Worm (Caenorhabditis elegans) whole organism, early embryonic: ENCODE measurements around the gene T27D12.6.

Source experiments
- B0310.2 ChIP-seq: sonication (generic microtip); optimal IDR thresholded peaks from 2 replicates; lab custom pipeline; 2016; ENCODE audit warnings: mild to moderate bottlenecking, missing genetic modification characterization, missing compliant biosample characterization
- F13C5.2 ChIP-seq: sonication (generic microtip); optimal IDR thresholded peaks from 2 replicates; lab custom pipeline; 2017; ENCODE audit warnings: mild to moderate bottlenecking, missing genetic modification characterization, inconsistent platforms, missing compliant biosample characterization
- aly-1 ChIP-seq: sonication (generic microtip); optimal IDR thresholded peaks from 2 replicates; lab custom pipeline; 2016; ENCODE audit warnings: missing genetic modification characterization, missing compliant biosample characterization
- ama-1 ChIP-seq: fragments of 150-350 bp; optimal IDR thresholded peaks from 2 replicates; lab custom pipeline; 2014
- ceh-13 ChIP-seq: fragments of 200-800 bp; sonication (Bioruptor generic); optimal IDR thresholded peaks from 2 replicates; lab custom pipeline; 2018; ENCODE audit warnings: mild to moderate bottlenecking, missing genetic modification characterization, missing compliant biosample characterization
- ceh-36 ChIP-seq: sonication (generic microtip); optimal IDR thresholded peaks from 2 replicates; lab custom pipeline; 2016; ENCODE audit warnings: missing genetic modification characterization, inconsistent platforms, missing compliant biosample characterization
- ets-7 ChIP-seq: sonication (generic microtip); optimal IDR thresholded peaks from 2 replicates; lab custom pipeline; 2016; ENCODE audit warnings: missing genotype, missing genetic modification characterization, missing compliant biosample characterization
- flt-1 ChIP-seq: fragments of 200-800 bp; sonication (Bioruptor generic); IDR thresholded peaks from 2 replicates; pipeline ENCODE4 v1.3.6; 2022; ENCODE audit warnings: missing genetic modification characterization, missing compliant biosample characterization
- hmbx-1 ChIP-seq: sonication (generic microtip); optimal IDR thresholded peaks from 2 replicates; lab custom pipeline; 2016; ENCODE audit warnings: mild to moderate bottlenecking, missing genetic modification characterization, missing compliant biosample characterization
- hmg-4 ChIP-seq: fragments of 200-800 bp; sonication (Bioruptor generic); optimal IDR thresholded peaks from 2 replicates; lab custom pipeline; 2018; ENCODE audit warnings: mild to moderate bottlenecking, missing genetic modification characterization, missing compliant biosample characterization
- hnd-1 ChIP-seq: sonication (generic microtip); optimal IDR thresholded peaks from 2 replicates; lab custom pipeline; 2016; ENCODE audit warnings: missing genetic modification characterization, missing compliant biosample characterization
- pes-1 ChIP-seq: fragments of 200-800 bp; sonication (Bioruptor generic); IDR thresholded peaks from 2 replicates; pipeline ENCODE4 v1.3.6; 2022; ENCODE audit warnings: missing genetic modification reagents, missing genetic modification characterization, missing compliant biosample characterization
- scrt-1 ChIP-seq: fragments of 200-800 bp; sonication (Bioruptor generic); IDR thresholded peaks from 2 replicates; pipeline ENCODE4 v1.3.6; 2022; ENCODE audit warnings: missing genetic modification characterization, missing compliant biosample characterization
- sea-1 ChIP-seq: fragments of 200-800 bp; sonication (Bioruptor generic); conservative IDR thresholded peaks from 2 replicates; pipeline ENCODE4 v1.3.6; 2022; ENCODE audit warnings: missing genetic modification characterization, missing compliant biosample characterization
- tbx-11 ChIP-seq: fragments of 200-800 bp; sonication (Bioruptor generic); IDR thresholded peaks from 2 replicates; pipeline ENCODE4 v1.3.6; 2022; ENCODE audit warnings: missing genetic modification characterization, missing compliant biosample characterization
- tbx-37 ChIP-seq: fragments of 200-800 bp; sonication (Bioruptor generic); conservative IDR thresholded peaks from 2 replicates; pipeline ENCODE4 v1.3.6; 2022; ENCODE audit warnings: missing genetic modification reagents, missing genetic modification characterization, missing compliant biosample characterization
- tra-4 ChIP-seq: sonication (generic microtip); optimal IDR thresholded peaks from 2 replicates; lab custom pipeline; 2017; ENCODE audit warnings: missing genetic modification characterization, missing compliant biosample characterization

T27D12.6 gene

DNA sequence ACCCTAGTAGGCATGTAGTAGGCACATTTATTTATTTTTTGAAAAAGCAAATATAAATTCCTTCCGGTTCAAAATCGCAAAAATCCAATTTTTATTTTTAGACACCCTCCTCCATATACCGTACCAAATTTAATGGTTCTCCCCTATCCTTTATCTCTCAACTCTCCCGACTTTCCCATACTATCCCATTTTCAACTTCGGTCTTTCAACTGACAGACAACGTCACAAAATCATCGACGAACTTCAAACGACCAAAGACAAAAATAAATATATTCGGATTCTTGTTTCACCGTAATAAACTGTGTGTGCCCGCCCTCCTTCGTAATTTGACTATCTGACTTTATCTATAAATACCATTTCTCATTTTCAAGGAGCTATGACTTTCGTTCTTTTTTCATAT lies at the start of gene T27D12.6:
Gene T27D12.6 (plus strand): TSS at position 301 of the 400 bp plus-strand sequence.
- TF ChIP-seq sea-1 (GFP tag; lab: Robert Waterston, UW): no peak
- no peak for TF ChIP-seq hmbx-1
- no peak for TF ChIP-seq tbx-11 (GFP tag; lab: Robert Waterston, UW)
- no peak for TF ChIP-seq hnd-1 (tag; lab: Kevin White, UChicago)
- no peak for TF ChIP-seq tra-4 (tag; lab: Kevin White, UChicago)
- TF ChIP-seq ama-1 (lab: Kevin White, UChicago): no peak
- no peak for TF ChIP-seq scrt-1 (GFP tag; lab: Robert Waterston, UW)
- TF ChIP-seq aly-1 (tag; lab: Kevin White, UChicago): no peak
- no peak for TF ChIP-seq ceh-13 (GFP tag; lab: Kevin White, UChicago)
- TF ChIP-seq hmg-4 (GFP tag; lab: Kevin White, UChicago): no peak
- TF ChIP-seq B0310.2: no peak

ce11 chrII:11788025-11788424 lies 47.3 kb upstream of the T27D12.6 start:
- TF ChIP-seq ceh-13 (GFP tag; lab: Kevin White, UChicago) (no peak), ama-1 (lab: Kevin White, UChicago) (no peak), hnd-1 (tag; lab: Kevin White, UChicago) (no peak), pes-1 (GFP tag; lab: Robert Waterston, UW) (no peak), ceh-36 (tag; lab: Kevin White, UChicago) (no peak), F13C5.2 (tag; lab: Kevin White, UChicago) (no peak), sea-1 (GFP tag; lab: Robert Waterston, UW) (no peak), tbx-37 (GFP tag; lab: Robert Waterston, UW) (no peak), scrt-1 (GFP tag; lab: Robert Waterston, UW) (no peak), ets-7 (no peak), tbx-11 (GFP tag; lab: Robert Waterston, UW) (no peak), hmg-4 (GFP tag; lab: Kevin White, UChicago) (no peak), flt-1 (no peak), B0310.2 (no peak), hmbx-1 (no peak)

ce11 chrII:11790458-11790857 lies 44.9 kb upstream of the T27D12.6 start, which contains the start of gene F43G6.4:
TSS of gene F43G6.4 (plus strand) at chrII:11790758.
- TF ChIP-seq scrt-1 (GFP tag; lab: Robert Waterston, UW) (no peak), hmbx-1 (no peak), tra-4 (tag; lab: Kevin White, UChicago) (no peak), sea-1 (GFP tag; lab: Robert Waterston, UW) (no peak), ama-1 (lab: Kevin White, UChicago) (no peak), ets-7 (no peak), pes-1 (GFP tag; lab: Robert Waterston, UW) (no peak), aly-1 (tag; lab: Kevin White, UChicago) (no peak), ceh-36 (tag; lab: Kevin White, UChicago) (no peak), tbx-37 (GFP tag; lab: Robert Waterston, UW) (no peak), hmg-4 (GFP tag; lab: Kevin White, UChicago) (no peak), F13C5.2 (tag; lab: Kevin White, UChicago) (no peak), ceh-13 (GFP tag; lab: Kevin White, UChicago) (no peak)

DNA sequence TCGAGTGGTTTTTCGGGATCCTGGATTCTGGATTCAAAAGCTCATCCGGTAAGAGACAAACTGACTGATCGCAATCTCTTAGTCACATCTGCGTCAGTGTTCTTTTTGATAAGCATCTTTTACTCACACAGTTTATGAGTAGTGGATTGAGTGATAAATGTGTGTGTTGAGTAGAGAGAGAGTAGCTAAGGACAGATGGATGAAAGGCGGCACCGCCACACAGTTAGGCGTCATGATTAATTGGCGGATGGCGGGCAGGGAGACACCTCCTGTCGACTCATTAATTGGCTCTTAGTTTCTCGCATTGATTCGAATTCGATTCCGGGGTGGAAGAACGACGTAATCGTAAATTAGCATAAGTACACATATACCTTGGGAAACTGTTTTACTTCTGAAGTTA lies 40.9 kb upstream of the T27D12.6 start:
- no peak for TF ChIP-seq aly-1 (tag; lab: Kevin White, UChicago)
- TF ChIP-seq ceh-36 (tag; lab: Kevin White, UChicago): no peak
- TF ChIP-seq tbx-37 (GFP tag; lab: Robert Waterston, UW): no peak
- no peak for TF ChIP-seq B0310.2
- TF ChIP-seq tra-4 (tag; lab: Kevin White, UChicago): no peak
- TF ChIP-seq hnd-1 (tag; lab: Kevin White, UChicago): no peak
- no peak for TF ChIP-seq ets-7
- no peak for TF ChIP-seq ama-1 (lab: Kevin White, UChicago)
- no peak for TF ChIP-seq F13C5.2 (tag; lab: Kevin White, UChicago)
- TF ChIP-seq tbx-11 (GFP tag; lab: Robert Waterston, UW): no peak
- no peak for TF ChIP-seq sea-1 (GFP tag; lab: Robert Waterston, UW)
- no peak for TF ChIP-seq scrt-1 (GFP tag; lab: Robert Waterston, UW)
- no peak for TF ChIP-seq pes-1 (GFP tag; lab: Robert Waterston, UW)
- TF ChIP-seq flt-1: no peak
- TF ChIP-seq hmbx-1: no peak
- TF ChIP-seq ceh-13 (GFP tag; lab: Kevin White, UChicago): no peak
- no peak for TF ChIP-seq hmg-4 (GFP tag; lab: Kevin White, UChicago)

- TF ChIP-seq F13C5.2 (tag; lab: Kevin White, UChicago) (no peak), hnd-1 (tag; lab: Kevin White, UChicago) (no peak), hmg-4 (GFP tag; lab: Kevin White, UChicago) (no peak), tbx-37 (GFP tag; lab: Robert Waterston, UW) (no peak), sea-1 (GFP tag; lab: Robert Waterston, UW) (no peak), pes-1 (GFP tag; lab: Robert Waterston, UW) (no peak), tbx-11 (GFP tag; lab: Robert Waterston, UW) (no peak), B0310.2 (no peak), tra-4 (tag; lab: Kevin White, UChicago) (no peak), hmbx-1 (no peak), ceh-36 (tag; lab: Kevin White, UChicago) (no peak), ceh-13 (GFP tag; lab: Kevin White, UChicago) (no peak), aly-1 (tag; lab: Kevin White, UChicago) (no peak), ets-7 (no peak), scrt-1 (GFP tag; lab: Robert Waterston, UW) (no peak), flt-1 (no peak), ama-1 (lab: Kevin White, UChicago) (no peak)
Observed at ce11 chrII:11797194-11797593, 38.1 kb upstream of the T27D12.6 start.

DNA sequence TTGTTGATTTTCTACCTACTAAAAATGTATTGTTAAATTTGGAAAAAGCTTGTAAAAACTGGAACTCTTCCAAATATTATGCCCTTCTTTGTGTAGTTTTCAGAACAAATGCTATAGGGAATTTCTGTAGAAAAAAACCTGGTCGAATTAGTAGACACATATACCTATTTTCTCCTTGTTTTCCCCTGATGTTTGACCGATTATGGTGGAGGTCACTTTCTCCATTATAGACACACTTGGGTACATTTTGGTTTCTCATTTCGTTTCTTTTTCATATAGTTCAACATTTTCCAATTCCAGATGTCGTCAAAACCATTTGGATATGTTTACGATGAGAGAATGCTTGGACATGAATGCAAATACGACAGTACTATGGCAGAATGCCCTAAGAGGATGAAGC lies 36.6 kb upstream of the T27D12.6 start, which contains the start of gene hda-5:
Gene hda-5 (plus strand): TSS at position 301 of the 400 bp plus-strand sequence.
- TF ChIP-seq F13C5.2 (tag; lab: Kevin White, UChicago) (no peak), ceh-13 (GFP tag; lab: Kevin White, UChicago) (no peak)

ce11 chrII:11802451-11802850 lies 32.9 kb upstream of the T27D12.6 start, which contains the start of gene F43G6.17:
TSS of gene F43G6.17 (plus strand) at chrII:11802751.
- TF ChIP-seq ets-7: no peak
